Worm (Caenorhabditis elegans) whole organism, L1 larva: ENCODE results near the gene C35D10.6.

Experiments
- ama-1 ChIP-seq: fragments of 150-350 bp; optimal IDR thresholded peaks from 2 replicates; lab custom pipeline; 2014
- ces-1 ChIP-seq: fragments of 150-350 bp; optimal IDR thresholded peaks from 2 replicates; lab custom pipeline; 2014; ENCODE audit warnings: missing biosample characterization, missing genetic modification reagents, missing genetic modification characterization
- fkh-4 ChIP-seq: sonication (generic microtip); optimal IDR thresholded peaks from 2 replicates; lab custom pipeline; 2016; ENCODE audit warnings: missing compliant biosample characterization, missing genetic modification characterization, borderline replicate concordance
- nhr-11 ChIP-seq: fragments of 150-350 bp; optimal IDR thresholded peaks from 2 replicates; lab custom pipeline; 2014; ENCODE audit warnings: missing biosample characterization, missing genetic modification characterization
- nhr-28 ChIP-seq: fragments of 150-350 bp; optimal IDR thresholded peaks from 2 replicates; lab custom pipeline; 2014; ENCODE audit warnings: missing biosample characterization, missing genetic modification characterization
- sptf-1 ChIP-seq: fragments of 150-350 bp; optimal IDR thresholded peaks from 2 replicates; lab custom pipeline; 2014; ENCODE audit warnings: missing biosample characterization, missing genetic modification characterization
- zag-1 ChIP-seq: fragments of 150-350 bp; optimal IDR thresholded peaks from 2 replicates; lab custom pipeline; 2014; ENCODE audit warnings: missing biosample characterization, missing genetic modification characterization
- ztf-4 ChIP-seq: fragments of 150-350 bp; optimal IDR thresholded peaks from 2 replicates; lab custom pipeline; 2014; ENCODE audit warnings: missing biosample characterization, missing genetic modification characterization

ce11 chrIII:4875663-4876062 is 16.5 kb downstream of the C35D10.6 start:
- TF ChIP-seq sptf-1 (tag; lab: Kevin White, UChicago) (no peak), nhr-11 (tag; lab: Kevin White, UChicago) (no peak), ztf-4 (tag; lab: Kevin White, UChicago) (no peak), fkh-4 (no peak), nhr-28 (no peak), zag-1 (tag; lab: Kevin White, UChicago) (no peak), ces-1 (GFP tag; lab: Kevin White, UChicago) (no peak), ama-1 (no peak)
